Worm (Caenorhabditis elegans): ENCODE results near the gene F09G8.7.

F09G8.7 gene

DNA sequence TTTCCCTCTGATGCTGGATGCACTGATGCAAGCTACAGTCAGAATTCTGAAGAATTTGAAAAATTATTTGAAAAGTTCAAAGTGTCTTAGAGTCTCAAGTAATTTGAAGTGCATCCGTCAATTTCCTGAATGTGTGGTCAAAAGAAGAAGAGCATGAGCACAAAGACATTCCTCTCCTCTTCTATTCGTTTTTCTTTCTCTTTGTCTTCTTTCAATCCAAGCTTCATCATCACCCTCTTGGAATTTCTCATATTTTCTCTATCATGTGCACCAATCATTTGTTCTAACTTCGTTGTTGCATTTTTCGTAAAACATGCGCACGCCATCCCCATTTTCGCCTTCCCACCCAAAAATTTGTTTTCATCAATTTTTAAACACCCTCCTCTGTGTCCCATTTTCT, 17.8 kb upstream of the F09G8.7 start:
- TF ChIP-seq gmeb-1 (tag; optimal IDR thresholded peaks at IDR 0.05) (no peak), mab-5 (tag; optimal IDR thresholded peaks at IDR 0.05) (no peak), unc-55 (GFP tag; optimal IDR thresholded peaks at IDR 0.05) (peak; percentile 42), C34F6.9 (tag; optimal IDR thresholded peaks at IDR 0.05) (no peak), nhr-21 (tag; optimal IDR thresholded peaks at IDR 0.05) (no peak), lin-39 (tag; optimal IDR thresholded peaks at IDR 0.05) (no peak), Y55F3AM.14 (GFP tag; optimal IDR thresholded peaks at IDR 0.05) (no peak), ztf-11 (tag; optimal IDR thresholded peaks at IDR 0.05) (no peak)

DNA sequence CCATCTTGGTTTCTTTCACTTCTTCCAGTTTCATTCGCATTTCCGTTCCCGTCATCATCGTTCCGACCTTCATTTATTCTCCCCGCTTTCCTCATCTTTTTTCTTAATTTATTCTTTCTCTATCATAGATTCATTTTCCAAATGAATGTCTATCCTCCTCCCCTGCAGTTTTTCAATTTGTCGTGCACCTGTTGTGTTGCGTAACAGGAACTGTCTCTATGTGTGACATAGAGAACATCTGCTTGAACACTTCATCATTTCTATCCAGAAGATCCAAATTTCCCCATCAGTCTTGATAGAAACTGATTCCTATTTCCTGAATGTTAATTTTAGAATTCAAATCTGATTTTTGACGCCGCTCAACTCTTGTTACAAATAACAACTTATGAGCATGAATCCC, 15.4 kb upstream of the F09G8.7 start:
- no peak for TF ChIP-seq crh-2 (tag; optimal IDR thresholded peaks at IDR 0.05)
- no peak for TF ChIP-seq nhr-6 (tag; optimal IDR thresholded peaks at IDR 0.05)
- TF ChIP-seq elt-3 (tag; optimal IDR thresholded peaks at IDR 0.05), result no peak
- no peak for TF ChIP-seq lin-13 (GFP tag; optimal IDR thresholded peaks at IDR 0.05)
- TF ChIP-seq C34F6.9 (tag; optimal IDR thresholded peaks at IDR 0.05), result no peak
- TF ChIP-seq sma-3 (GFP tag; optimal IDR thresholded peaks at IDR 0.05), result no peak
- no peak for TF ChIP-seq ama-1 (optimal IDR thresholded peaks at IDR 0.05)
- TF ChIP-seq ztf-1 (GFP tag; conservative IDR thresholded peaks at IDR 0.05), result no peak

DNA sequence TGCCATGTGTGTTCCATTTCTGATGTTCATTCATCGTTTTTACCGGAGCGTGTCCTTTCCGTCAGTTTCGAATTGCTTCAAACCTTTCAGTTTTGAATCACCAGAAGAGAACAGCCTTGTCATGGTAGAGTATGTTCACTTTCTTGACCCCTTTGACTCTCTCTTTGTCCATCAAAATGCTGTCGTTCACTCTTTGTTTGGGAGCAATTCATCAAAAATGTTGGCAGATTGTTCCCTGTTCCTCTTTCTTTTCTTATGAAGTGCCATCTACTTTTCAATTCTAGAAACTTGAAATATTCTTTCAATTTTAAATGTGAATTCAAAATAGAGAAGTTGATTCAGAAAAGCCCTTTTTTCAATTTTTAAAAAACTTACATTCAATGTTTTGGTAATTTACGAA, 13.2 kb upstream of the F09G8.7 start:
- TF ChIP-seq R02D3.7 (tag; optimal IDR thresholded peaks at IDR 0.05), result no peak
- TF ChIP-seq unc-55 (GFP tag; optimal IDR thresholded peaks at IDR 0.05), result peak; percentile 33
- TF ChIP-seq unc-39 (tag; optimal IDR thresholded peaks at IDR 0.05), result no peak
- TF ChIP-seq egl-27 (tag; optimal IDR thresholded peaks at IDR 0.05), result no peak
- TF ChIP-seq lsy-2 (tag; optimal IDR thresholded peaks at IDR 0.05), result no peak
- TF ChIP-seq aly-2 (tag; optimal IDR thresholded peaks at IDR 0.05), result no peak
- no peak for TF ChIP-seq snpc-4 (tag; optimal IDR thresholded peaks at IDR 0.05)

DNA sequence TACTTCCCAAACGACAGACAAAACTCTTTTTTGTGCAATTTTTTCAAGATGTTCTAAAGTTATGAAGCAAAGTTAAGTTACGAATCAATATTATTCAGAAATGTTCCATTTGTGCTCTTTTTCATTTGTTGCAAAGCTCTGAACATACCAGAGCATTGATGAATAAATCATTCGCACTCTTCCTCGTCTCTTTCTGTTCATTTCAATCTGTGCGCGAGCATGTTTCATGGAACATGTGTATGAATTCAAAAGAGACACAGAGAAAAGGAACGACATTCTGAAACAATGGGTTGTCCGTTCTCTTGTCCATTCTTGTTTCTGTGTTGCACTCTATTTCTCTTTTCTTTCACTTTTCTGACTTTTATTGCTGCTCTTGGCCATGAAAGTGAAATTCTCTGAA, 12.2 kb upstream of the F09G8.7 start:
- TF ChIP-seq C34F6.9 (tag; optimal IDR thresholded peaks at IDR 0.05) (peak; percentile 1), lin-13 (GFP tag; optimal IDR thresholded peaks at IDR 0.05) (no peak)

DNA sequence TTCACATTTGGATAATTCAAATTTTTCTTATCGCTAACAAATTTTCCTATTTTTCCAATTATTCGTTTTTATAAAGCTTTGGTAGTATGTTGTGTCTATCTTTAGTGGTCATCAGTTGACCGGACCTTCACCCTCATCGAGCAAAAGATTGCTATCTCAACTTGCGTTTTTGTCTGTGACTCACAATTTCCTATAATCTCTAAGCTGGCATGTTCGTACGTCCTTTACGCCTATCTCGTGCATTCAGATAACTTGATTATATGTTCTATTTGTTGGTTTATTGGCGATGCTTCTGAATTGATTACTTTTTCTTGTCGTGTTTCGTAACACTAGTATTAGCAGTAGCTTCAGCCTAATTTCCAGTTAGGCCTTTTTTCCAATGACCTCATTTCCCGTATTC, 11.4 kb upstream of the F09G8.7 start:
- no peak for TF ChIP-seq nhr-129 (tag; optimal IDR thresholded peaks at IDR 0.05)
- TF ChIP-seq peb-1 (tag; optimal IDR thresholded peaks at IDR 0.05), result no peak
- no peak for TF ChIP-seq nhr-23 (tag; optimal IDR thresholded peaks at IDR 0.05)
- no peak for TF ChIP-seq skn-1 (tag; optimal IDR thresholded peaks at IDR 0.05)
- TF ChIP-seq ztf-4 (tag; optimal IDR thresholded peaks at IDR 0.05), result no peak
- TF ChIP-seq ZK546.5 (tag; optimal IDR thresholded peaks at IDR 0.05), result no peak
- no peak for TF ChIP-seq R02D3.7 (tag; optimal IDR thresholded peaks at IDR 0.05)
- no peak for TF ChIP-seq sem-4 (tag; optimal IDR thresholded peaks at IDR 0.05)
- no peak for TF ChIP-seq elt-3 (tag; optimal IDR thresholded peaks at IDR 0.05)
- no peak for TF ChIP-seq sma-9 (GFP tag; optimal IDR thresholded peaks at IDR 0.05)
- TF ChIP-seq sma-9 (tag; optimal IDR thresholded peaks at IDR 0.05), result no peak

DNA sequence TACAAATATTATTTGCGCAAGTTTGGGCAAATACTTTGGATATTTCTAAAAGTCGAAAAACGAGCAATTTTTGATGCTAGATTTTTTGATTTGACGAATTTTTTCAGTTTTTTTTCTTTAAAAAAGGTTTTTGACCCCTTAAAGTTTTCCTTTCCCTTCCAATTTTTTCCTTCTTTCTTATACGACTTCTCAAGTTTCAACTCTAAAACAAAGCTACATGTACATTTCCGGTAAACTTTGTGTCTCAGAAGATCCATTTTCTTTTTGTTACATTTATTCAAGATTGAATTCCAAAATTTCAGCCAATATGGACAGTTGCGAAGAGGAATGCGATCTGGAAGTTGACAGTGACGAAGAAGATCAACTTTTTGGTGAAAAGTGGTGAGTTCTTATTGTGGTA, 10.6 kb upstream of the F09G8.7 start, which contains the start of gene mig-10:
Gene mig-10, plus strand, starts transcription at position 301 of the 400 bp plus-strand sequence.
- TF ChIP-seq sma-9 (GFP tag; optimal IDR thresholded peaks at IDR 0.05), result no peak
- TF ChIP-seq sma-9 (tag; optimal IDR thresholded peaks at IDR 0.05), result no peak
- no peak for TF ChIP-seq elt-1 (tag; optimal IDR thresholded peaks at IDR 0.05)
- no peak for TF ChIP-seq aly-2 (tag; optimal IDR thresholded peaks at IDR 0.05)
- no peak for TF ChIP-seq lsy-2 (tag; optimal IDR thresholded peaks at IDR 0.05)
- TF ChIP-seq lin-11 (tag; optimal IDR thresholded peaks at IDR 0.05), result no peak
- no peak for TF ChIP-seq ama-1 (optimal IDR thresholded peaks at IDR 0.05)
- no peak for TF ChIP-seq ztf-4 (tag; optimal IDR thresholded peaks at IDR 0.05)
- no peak for TF ChIP-seq snpc-4 (tag; optimal IDR thresholded peaks at IDR 0.05)
- no peak for TF ChIP-seq unc-39 (tag; optimal IDR thresholded peaks at IDR 0.05)
- no peak for TF ChIP-seq nhr-129 (tag; optimal IDR thresholded peaks at IDR 0.05)
- no peak for TF ChIP-seq lin-13 (GFP tag; optimal IDR thresholded peaks at IDR 0.05)
- no peak for TF ChIP-seq mbf-1 (tag; optimal IDR thresholded peaks at IDR 0.05)
- TF ChIP-seq nhr-25 (tag; optimal IDR thresholded peaks at IDR 0.05), result no peak
- TF ChIP-seq elt-3 (tag; optimal IDR thresholded peaks at IDR 0.05), result no peak
- no peak for TF ChIP-seq mab-5 (tag; optimal IDR thresholded peaks at IDR 0.05)
- TF ChIP-seq unc-62 (GFP tag; optimal IDR thresholded peaks at IDR 0.05), result no peak
- no peak for TF ChIP-seq ztf-1 (GFP tag; conservative IDR thresholded peaks at IDR 0.05)
- TF ChIP-seq R02D3.7 (tag; optimal IDR thresholded peaks at IDR 0.05), result no peak
- no peak for TF ChIP-seq peb-1 (tag; optimal IDR thresholded peaks at IDR 0.05)
